Fruit fly (Drosophila melanogaster): Measurements from ENCODE around the gene Ance.

DNA sequence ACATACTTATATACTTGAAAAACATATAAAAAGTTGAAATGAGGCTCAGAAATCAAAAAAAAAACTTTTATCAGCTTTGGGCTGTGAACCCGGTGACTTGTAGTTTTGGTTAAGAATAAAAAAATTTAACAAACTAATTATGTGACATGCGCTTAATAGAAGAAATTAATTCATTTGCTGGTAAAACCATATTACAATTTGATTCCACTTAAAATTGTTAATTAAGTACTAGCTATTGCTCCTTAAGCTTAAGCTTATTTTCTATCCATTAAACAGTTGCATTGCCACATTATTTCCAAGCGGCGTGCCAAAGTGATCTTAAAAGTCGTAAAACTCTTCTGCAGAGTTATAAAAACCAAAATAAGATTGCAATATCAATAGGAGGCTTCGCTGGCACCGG lies 18.5 kb downstream of the Ance start:
- TF ChIP-seq CG7045 (GFP tag; optimal IDR thresholded peaks at IDR 0.05) (no peak), CG7101 (tag; optimal IDR thresholded peaks at IDR 0.05) (no peak), Mnt (GFP tag; optimal IDR thresholded peaks at IDR 0.05) (no peak), kay (GFP tag; ENCODE audit: borderline replicate concordance) (no peak), bab1 (GFP tag; optimal IDR thresholded peaks at IDR 0.05) (no peak), cic (GFP tag; optimal IDR thresholded peaks at IDR 0.05) (no peak), pad (GFP tag; optimal IDR thresholded peaks at IDR 0.05) (no peak), Clk (GFP tag; optimal IDR thresholded peaks at IDR 0.05) (no peak), toe (GFP tag; optimal IDR thresholded peaks at IDR 0.05) (no peak), CG5204 (GFP tag; optimal IDR thresholded peaks at IDR 0.05) (no peak), CG14711 (tag; optimal IDR thresholded peaks at IDR 0.05) (no peak), cnc (optimal IDR thresholded peaks at IDR 0.05) (no peak), CG33017 (tag; optimal IDR thresholded peaks at IDR 0.05) (no peak)

All from whole organism, adult.